Fruit fly (Drosophila melanogaster): ENCODE measurements around the gene Imp.

DNA sequence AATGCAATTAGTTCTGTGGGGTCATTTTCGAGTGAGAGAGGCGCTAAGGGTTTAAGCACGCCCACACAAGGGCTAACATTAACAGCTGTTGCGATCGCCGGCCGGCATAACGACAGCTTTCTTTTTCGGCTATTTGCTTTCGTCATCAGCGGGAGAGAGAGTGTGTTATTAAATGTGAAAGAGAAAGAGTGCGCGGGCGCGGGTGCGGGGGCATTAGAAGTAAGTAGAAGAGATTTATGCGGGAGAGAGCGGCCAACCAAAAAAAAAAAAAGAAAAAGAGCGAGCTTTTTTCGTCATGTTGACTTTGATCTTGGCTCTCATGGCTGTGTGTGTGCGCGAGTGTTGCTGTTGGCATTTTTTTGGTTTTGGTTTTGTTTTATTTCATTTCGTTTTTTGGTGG is 10.0 kb downstream of the Imp start:
- TF ChIP-seq jigr1 (GFP tag; IDR thresholded peaks at IDR 0.05) (no peak), br (optimal IDR thresholded peaks at IDR 0.05) (no peak), CG7372 (GFP tag; IDR thresholded peaks at IDR 0.05) (no peak), Lpt (GFP tag; optimal IDR thresholded peaks at IDR 0.05) (no peak), Dll (GFP tag; IDR thresholded peaks at IDR 0.05; ENCODE audit: partially characterized antibody) (no peak), CG18764 (GFP tag; optimal IDR thresholded peaks at IDR 0.05) (no peak), stwl (tag; optimal IDR thresholded peaks at IDR 0.05) (no peak), lola (GFP tag; optimal IDR thresholded peaks at IDR 0.05) (no peak), pum (GFP tag; optimal IDR thresholded peaks at IDR 0.05) (no peak), CG10321 (GFP tag; IDR thresholded peaks at IDR 0.05) (no peak), schlank (tag; optimal IDR thresholded peaks at IDR 0.05) (no peak), Elba2 (GFP tag; optimal IDR thresholded peaks at IDR 0.05) (no peak), Xbp1 (GFP tag; optimal IDR thresholded peaks at IDR 0.05) (no peak)
